Worm (Caenorhabditis elegans): ENCODE data around the gene Y53G8AM.6.

Y53G8AM.6 gene

ce11 chrIII:3232650-3233152, 26.9 kb downstream of the Y53G8AM.6 start, which contains the start of gene Y53G8AL.1:
Gene Y53G8AL.1 (plus strand): TSS chrIII:3233102.
- TF ChIP-seq egrh-3 (GFP tag; IDR thresholded peaks at IDR 0.05) (peak; percentile 19; the same call in 1 of the 2 replicates), zfh-2 (GFP tag; conservative IDR thresholded peaks at IDR 0.05) (peak; percentile 74), aptf-2 (GFP tag; conservative IDR thresholded peaks at IDR 0.05) (no peak), B0336.3 (GFP tag; IDR thresholded peaks at IDR 0.05) (no peak), Y53F4B.3 (GFP tag; IDR thresholded peaks at IDR 0.05) (no peak)

ce11 chrIII:3224102-3224501, 35.5 kb downstream of the Y53G8AM.6 start:
- TF ChIP-seq mcd-1 (GFP tag; IDR thresholded peaks at IDR 0.05) (no peak), tbx-9 (tag; optimal IDR thresholded peaks at IDR 0.05; ENCODE audit: borderline replicate concordance) (no peak), ZK185.1 (tag; optimal IDR thresholded peaks at IDR 0.05; ENCODE audit: poor library complexity, severe bottlenecking) (no peak), snpc-3.4 (tag; optimal IDR thresholded peaks at IDR 0.05) (no peak), mxl-1 (tag; optimal IDR thresholded peaks at IDR 0.05) (no peak), ceh-40 (GFP tag; IDR thresholded peaks at IDR 0.05) (no peak), dpl-1 (GFP tag; optimal IDR thresholded peaks at IDR 0.05) (no peak), lin-26 (GFP tag; IDR thresholded peaks at IDR 0.05) (no peak), lin-35 (GFP tag; optimal IDR thresholded peaks at IDR 0.05) (no peak), mes-4 (tag; optimal IDR thresholded peaks at IDR 0.05) (no peak), D2030.7 (GFP tag; IDR thresholded peaks at IDR 0.05) (no peak), athp-1 (tag; optimal IDR thresholded peaks at IDR 0.05) (no peak), Y79H2A.3 (GFP tag; conservative IDR thresholded peaks at IDR 0.05) (no peak), nhr-90 (tag; optimal IDR thresholded peaks at IDR 0.05) (no peak)

- TF ChIP-seq hmg-1.2 (GFP tag; IDR thresholded peaks at IDR 0.05) (peak; percentile 78), hsf-1 (GFP tag; IDR thresholded peaks at IDR 0.05) (no peak), egrh-3 (GFP tag; IDR thresholded peaks at IDR 0.05) (0 out of 2 replicates have a peak, but pooled peaks have one; percentile 17)
Observed at ce11 chrIII:3222707-3223106, 36.9 kb downstream of the Y53G8AM.6 start.

- TF ChIP-seq hmg-1.2 (GFP tag; IDR thresholded peaks at IDR 0.05) (peak; percentile 73), K12H6.12 (tag; optimal IDR thresholded peaks at IDR 0.05) (peak; percentile 19), B0019.2 (GFP tag; conservative IDR thresholded peaks at IDR 0.05) (no peak), nfyb-1 (GFP tag; IDR thresholded peaks at IDR 0.05) (0 out of 2 replicates have a peak, but pooled peaks have one; percentile 16), Y95B8A.8 (GFP tag; IDR thresholded peaks at IDR 0.05) (no peak), pbrm-1 (GFP tag; IDR thresholded peaks at IDR 0.05) (0 out of 2 replicates have a peak, but pooled peaks have one; percentile 14)
Observed at ce11 chrIII:3220287-3220686, 39.3 kb downstream of the Y53G8AM.6 start.

- TF ChIP-seq F57A8.1 (GFP tag; optimal IDR thresholded peaks at IDR 0.05) (no peak), ceh-91 (GFP tag; IDR thresholded peaks at IDR 0.05) (no peak), ekl-4 (GFP tag; IDR thresholded peaks at IDR 0.05) (no peak), B0019.2 (GFP tag; conservative IDR thresholded peaks at IDR 0.05) (no peak), K12H6.12 (tag; optimal IDR thresholded peaks at IDR 0.05) (no peak), nhr-80 (tag; optimal IDR thresholded peaks at IDR 0.05) (no peak), attf-5 (GFP tag; optimal IDR thresholded peaks at IDR 0.05) (no peak), ztf-22 (GFP tag; optimal IDR thresholded peaks at IDR 0.05) (no peak), pha-4 (tag; optimal IDR thresholded peaks at IDR 0.05) (no peak), ceh-58 (GFP tag; IDR thresholded peaks at IDR 0.05) (no peak), xnd-1 (tag; optimal IDR thresholded peaks at IDR 0.05) (no peak), athp-1 (tag; optimal IDR thresholded peaks at IDR 0.05) (no peak), zfh-2 (GFP tag; conservative IDR thresholded peaks at IDR 0.05) (no peak), bed-1 (GFP tag; IDR thresholded peaks at IDR 0.05) (no peak), ama-1 (optimal IDR thresholded peaks at IDR 0.05) (no peak), ama-1 (GFP tag; optimal IDR thresholded peaks at IDR 0.05) (no peak), lsy-27 (tag; optimal IDR thresholded peaks at IDR 0.05; ENCODE audit: borderline replicate concordance, insufficient read depth) (no peak), C17E4.6 (GFP tag; IDR thresholded peaks at IDR 0.05) (no peak), Y95B8A.8 (GFP tag; IDR thresholded peaks at IDR 0.05) (no peak)
Observed at ce11 chrIII:3219050-3219449, 40.5 kb downstream of the Y53G8AM.6 start, which contains the start of gene frm-8. Gene frm-8 (minus strand): TSS chrIII:3219150.
